Fruit fly (Drosophila melanogaster) S2 (cell line): ENCODE measurements around the gene comt.

Source experiments
- CG8478 ChIP-seq: fragments of >200 bp; optimal IDR thresholded peaks from 2 replicates; lab custom pipeline; 2018
- CTCF ChIP-seq, 2 experiments: fragments of >200 bp; optimal IDR thresholded peaks; 2 replicates each; lab custom pipeline; 2018

dm6 chrX:13238294-13238917 lies 20.4 kb upstream of the comt start:
- TF ChIP-seq CTCF (optimal IDR thresholded peaks at IDR 0.05; lab: Kevin White, UChicago) (no peak), CG8478 (no peak)
